Worm (Caenorhabditis elegans): ENCODE measurements around the gene scl-7.

DNA sequence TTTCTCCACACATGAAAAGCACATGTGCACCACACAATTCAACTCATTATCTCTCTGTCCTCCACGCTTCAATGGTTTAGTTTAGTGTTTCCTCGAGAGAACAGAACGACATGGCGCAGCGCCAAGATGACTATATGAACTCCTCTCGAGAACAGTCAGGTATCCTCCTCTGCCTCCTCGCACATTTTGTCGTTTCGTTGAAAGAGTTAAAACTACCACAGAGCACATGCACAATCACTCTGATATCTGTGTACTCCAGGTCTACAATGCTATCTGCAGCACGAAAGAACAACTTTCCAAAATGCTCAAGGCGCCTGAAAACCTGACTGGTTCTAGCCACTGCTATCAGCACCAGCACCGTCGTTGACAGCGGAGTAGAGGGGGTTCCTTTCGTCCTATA, 43.5 kb upstream of the scl-7 start:
- no peak for TF ChIP-seq ama-1 (optimal IDR thresholded peaks at IDR 0.05)
- no peak for TF ChIP-seq ceh-13 (GFP tag; optimal IDR thresholded peaks at IDR 0.05)
- TF ChIP-seq pes-1 (GFP tag; IDR thresholded peaks at IDR 0.05): no peak
- TF ChIP-seq hnd-1 (tag; optimal IDR thresholded peaks at IDR 0.05): no peak
- TF ChIP-seq ceh-36 (tag; optimal IDR thresholded peaks at IDR 0.05): no peak
- no peak for TF ChIP-seq flt-1 (GFP tag; IDR thresholded peaks at IDR 0.05)
